Fruit fly (Drosophila melanogaster) whole organism, embryonic: ENCODE data around the gene AIMP2.

Experiments
- CG10147 ChIP-seq: fragments of 200-800 bp; sonication (Bioruptor generic); optimal IDR thresholded peaks from 2 replicates; lab custom pipeline; 2019; ENCODE audit warnings: missing biosample characterization, mild to moderate bottlenecking, missing genetic modification characterization, moderate library complexity
- CG10274 ChIP-seq: fragments of 200-800 bp; sonication (Bioruptor generic); optimal IDR thresholded peaks from 3 replicates; lab custom pipeline; 2017; ENCODE audit warnings: missing biosample characterization, mild to moderate bottlenecking, missing genetic modification characterization
- CG10543 ChIP-seq: fragments of 200-800 bp; sonication (Bioruptor generic); optimal IDR thresholded peaks from 3 replicates; lab custom pipeline; 2017; ENCODE audit warnings: missing biosample characterization, mild to moderate bottlenecking, missing genetic modification characterization, moderate library complexity
- CG10654 ChIP-seq: fragments of 200-800 bp; sonication (Bioruptor generic); optimal IDR thresholded peaks from 2 replicates; lab custom pipeline; 2016; ENCODE audit warnings: missing biosample characterization, missing genetic modification characterization
- CG10979 ChIP-seq: fragments of 200-800 bp; sonication (Bioruptor generic); optimal IDR thresholded peaks from 2 replicates; lab custom pipeline; 2018; ENCODE audit warnings: missing biosample characterization, mild to moderate bottlenecking, missing genetic modification characterization, moderate library complexity
- CG11085 ChIP-seq: fragments of 200-800 bp; sonication (Bioruptor generic); IDR thresholded peaks from 2 replicates; pipeline ENCODE4 v1.3.6; 2022; ENCODE audit warnings: missing biosample characterization, missing genetic modification characterization
- CG11695 ChIP-seq: fragments of 200-800 bp; sonication (Bioruptor generic); IDR thresholded peaks from 3 replicates; pipeline ENCODE4 v1.3.6; 2022; ENCODE audit warnings: missing biosample characterization, missing genetic modification characterization
- CG11696 ChIP-seq: fragments of 200-800 bp; sonication (Bioruptor generic); IDR thresholded peaks from 2 replicates; pipeline ENCODE4 v1.3.6; 2022; ENCODE audit warnings: missing biosample characterization, missing genetic modification characterization
- CG12299 ChIP-seq: fragments of 200-800 bp; sonication (Bioruptor generic); optimal IDR thresholded peaks from 2 replicates; lab custom pipeline; 2018; ENCODE audit warnings: missing biosample characterization, mild to moderate bottlenecking, missing genetic modification characterization
- CG12391 ChIP-seq: fragments of 200-800 bp; sonication (Bioruptor generic); optimal IDR thresholded peaks from 3 replicates; lab custom pipeline; 2018; ENCODE audit warnings: missing biosample characterization, mild to moderate bottlenecking, missing genetic modification characterization, moderate library complexity
- CG12769 ChIP-seq: fragments of 200-800 bp; sonication (Bioruptor generic); optimal IDR thresholded peaks from 2 replicates; lab custom pipeline; 2019; ENCODE audit warnings: missing biosample characterization, mild to moderate bottlenecking, missing genetic modification characterization, moderate library complexity
- CG13287 ChIP-seq: fragments of 200-800 bp; sonication (Bioruptor generic); IDR thresholded peaks from 2 replicates; pipeline ENCODE4 v1.3.6; 2022; ENCODE audit warnings: missing biosample characterization, missing genetic modification characterization; ENCODE audit not compliant: partially characterized antibody
- CG14050 ChIP-seq: fragments of 200-800 bp; sonication (Bioruptor generic); IDR thresholded peaks from 3 replicates; pipeline ENCODE4 v1.3.6; 2022; ENCODE audit warnings: missing biosample characterization, missing genetic modification characterization
- CG14667 ChIP-seq: fragments of 200-800 bp; sonication (Bioruptor generic); IDR thresholded peaks from 2 replicates; pipeline ENCODE4 v1.3.6; 2022; ENCODE audit warnings: missing biosample characterization, missing genetic modification characterization
- CG14965 ChIP-seq: fragments of 200-800 bp; sonication (Bioruptor generic); optimal IDR thresholded peaks from 2 replicates; lab custom pipeline; 2016; ENCODE audit warnings: missing biosample characterization, missing genetic modification characterization, borderline replicate concordance
- CG16863 ChIP-seq: fragments of 200-800 bp; sonication (Bioruptor generic); optimal IDR thresholded peaks from 3 replicates; lab custom pipeline; 2016; ENCODE audit warnings: missing biosample characterization, missing genetic modification characterization
- CG17829 ChIP-seq: fragments of 200-800 bp; optimal IDR thresholded peaks from 2 replicates; lab custom pipeline; 2019; ENCODE audit warnings: missing biosample characterization, mild to moderate bottlenecking, missing genetic modification characterization, moderate library complexity
- CG31365 ChIP-seq: fragments of 200-800 bp; sonication (Bioruptor generic); optimal IDR thresholded peaks from 2 replicates; lab custom pipeline; 2018; ENCODE audit warnings: missing biosample characterization, mild to moderate bottlenecking, missing genetic modification characterization
- CG32772 ChIP-seq: fragments of 200-800 bp; sonication (Bioruptor generic); IDR thresholded peaks from 2 replicates; pipeline ENCODE4 v1.3.6; 2022; ENCODE audit warnings: missing biosample characterization, missing genetic modification characterization
- CG4404 ChIP-seq: fragments of 200-800 bp; sonication (Bioruptor generic); IDR thresholded peaks from 2 replicates; pipeline ENCODE4 v1.3.6; 2022; ENCODE audit warnings: missing biosample characterization, missing genetic modification characterization
- CG6689 ChIP-seq: fragments of 200-800 bp; sonication (Bioruptor generic); IDR thresholded peaks from 2 replicates; pipeline ENCODE4 v1.3.6; 2022; ENCODE audit warnings: missing biosample characterization, missing genetic modification characterization
- CG7271 ChIP-seq: fragments of 200-800 bp; sonication (Bioruptor generic); optimal IDR thresholded peaks from 2 replicates; lab custom pipeline; 2018; ENCODE audit warnings: missing biosample characterization, mild to moderate bottlenecking, missing genetic modification characterization, moderate library complexity
- CG7357 ChIP-seq: fragments of 200-800 bp; sonication (Bioruptor generic); IDR thresholded peaks from 3 replicates; pipeline ENCODE4 v1.3.6; 2022; ENCODE audit warnings: missing biosample characterization, missing genetic modification characterization
- CG7745 ChIP-seq: fragments of 200-800 bp; sonication (Bioruptor generic); optimal IDR thresholded peaks from 2 replicates; lab custom pipeline; 2018; ENCODE audit warnings: missing biosample characterization, mild to moderate bottlenecking, missing genetic modification characterization, moderate library complexity
- CG9817 ChIP-seq: fragments of 200-800 bp; sonication (Bioruptor generic); optimal IDR thresholded peaks from 2 replicates; lab custom pipeline; 2018; ENCODE audit warnings: missing biosample characterization, mild to moderate bottlenecking, missing genetic modification characterization, moderate library complexity
- D19A ChIP-seq: fragments of 200-800 bp; optimal IDR thresholded peaks from 3 replicates; lab custom pipeline; 2019; ENCODE audit warnings: missing biosample characterization, mild to moderate bottlenecking, missing genetic modification characterization, moderate library complexity
- Doc3 ChIP-seq: fragments of 200-800 bp; sonication (Bioruptor generic); IDR thresholded peaks from 3 replicates; pipeline ENCODE4 v1.3.6; 2022; ENCODE audit warnings: missing biosample characterization, missing genetic modification characterization; ENCODE audit not compliant: partially characterized antibody
- ERR ChIP-seq: fragments of 200-800 bp; sonication (Bioruptor generic); optimal IDR thresholded peaks from 2 replicates; lab custom pipeline; 2016; ENCODE audit warnings: missing biosample characterization, missing genetic modification characterization
- HLHmδ ChIP-seq: fragments of 200-800 bp; sonication (Bioruptor generic); optimal IDR thresholded peaks from 2 replicates; lab custom pipeline; 2018; ENCODE audit warnings: missing biosample characterization, mild to moderate bottlenecking, missing genetic modification characterization, moderate library complexity
- HmgD ChIP-seq: fragments of 200-800 bp; sonication (Bioruptor generic); optimal IDR thresholded peaks from 3 replicates; lab custom pipeline; 2016; ENCODE audit warnings: missing biosample characterization, missing genetic modification characterization
- HmgZ ChIP-seq: fragments of 200-800 bp; sonication (Bioruptor generic); optimal IDR thresholded peaks from 2 replicates; lab custom pipeline; 2018; ENCODE audit warnings: missing biosample characterization, mild to moderate bottlenecking, missing genetic modification characterization
- Hsf ChIP-seq: fragments of 200-800 bp; sonication (Bioruptor generic); optimal IDR thresholded peaks from 3 replicates; lab custom pipeline; 2016; ENCODE audit warnings: missing biosample characterization, missing genetic modification characterization
- Lhr ChIP-seq: fragments of 200-800 bp; sonication (Bioruptor generic); optimal IDR thresholded peaks from 3 replicates; lab custom pipeline; 2017; ENCODE audit warnings: mild to moderate bottlenecking, missing biosample characterization, missing genetic modification reagents, missing genetic modification characterization
- NC2β ChIP-seq: fragments of 200-800 bp; sonication (Bioruptor generic); optimal IDR thresholded peaks from 2 replicates; lab custom pipeline; 2016; ENCODE audit warnings: missing biosample characterization, missing genetic modification characterization
- Nf-YA ChIP-seq: fragments of 200-800 bp; sonication (Bioruptor generic); IDR thresholded peaks from 2 replicates; pipeline ENCODE4 v1.3.6; 2022; ENCODE audit warnings: missing biosample characterization, missing genetic modification characterization
- Oli ChIP-seq: fragments of 200-800 bp; sonication (Bioruptor generic); optimal IDR thresholded peaks from 2 replicates; lab custom pipeline; 2018; ENCODE audit warnings: missing biosample characterization, mild to moderate bottlenecking, missing genetic modification characterization, moderate library complexity
- ash1 ChIP-seq: fragments of 200-800 bp; sonication (Bioruptor generic); optimal IDR thresholded peaks from 2 replicates; lab custom pipeline; 2018; ENCODE audit warnings: missing biosample characterization, mild to moderate bottlenecking, missing genetic modification characterization
- chinmo ChIP-seq: fragments of 200-800 bp; sonication (Bioruptor generic); IDR thresholded peaks from 4 replicates; pipeline ENCODE4 v1.3.6; 2022; ENCODE audit warnings: missing biosample characterization, missing genetic modification characterization; ENCODE audit not compliant: partially characterized antibody
- esg ChIP-seq: fragments of 200-800 bp; sonication (Bioruptor generic); conservative IDR thresholded peaks from 2 replicates; pipeline ENCODE4 v1.3.6; 2022; ENCODE audit warnings: missing biosample characterization, missing genetic modification characterization
- nerfin-1 ChIP-seq: fragments of 200-800 bp; sonication (Bioruptor generic); optimal IDR thresholded peaks from 3 replicates; lab custom pipeline; 2019; ENCODE audit warnings: missing biosample characterization, mild to moderate bottlenecking, missing genetic modification characterization, moderate library complexity
- p53 ChIP-seq: fragments of 200-800 bp; sonication (Bioruptor generic); optimal IDR thresholded peaks from 2 replicates; lab custom pipeline; 2016; ENCODE audit warnings: missing biosample characterization, missing genetic modification characterization
- psq ChIP-seq: fragments of 200-800 bp; sonication (Bioruptor generic); optimal IDR thresholded peaks from 2 replicates; lab custom pipeline; 2017; ENCODE audit warnings: missing biosample characterization, missing genetic modification characterization
- pum ChIP-seq: fragments of 200-800 bp; sonication (Bioruptor generic); optimal IDR thresholded peaks from 2 replicates; lab custom pipeline; 2016; ENCODE audit warnings: missing biosample characterization, missing genetic modification characterization
- rib ChIP-seq: fragments of 200-800 bp; sonication (Bioruptor generic); IDR thresholded peaks from 2 replicates; pipeline ENCODE4 v1.3.6; 2022; ENCODE audit warnings: missing biosample characterization, missing genetic modification characterization
- stwl ChIP-seq: fragments of 200-800 bp; sonication (Bioruptor generic); optimal IDR thresholded peaks from 3 replicates; lab custom pipeline; 2018; ENCODE audit warnings: missing biosample characterization, mild to moderate bottlenecking, missing genetic modification characterization, moderate library complexity
- sug ChIP-seq: fragments of 200-800 bp; optimal IDR thresholded peaks from 2 replicates; lab custom pipeline; 2019; ENCODE audit warnings: missing biosample characterization, mild to moderate bottlenecking, missing genetic modification characterization, moderate library complexity
- usp ChIP-seq: fragments of >200 bp; optimal IDR thresholded peaks from 2 replicates; lab custom pipeline; 2017; ENCODE audit warnings: missing biosample characterization, missing genetic modification characterization
- wor ChIP-seq: fragments of 200-800 bp; sonication (Bioruptor generic); IDR thresholded peaks from 2 replicates; pipeline ENCODE4 v1.3.6; 2022; ENCODE audit warnings: missing biosample characterization, missing genetic modification characterization

The AIMP2 gene

dm6 chr3L:15587445-15588381 lies 4.3 kb downstream of the AIMP2 start, which contains the start of gene CG7656 (continued):
- TF ChIP-seq CG10543 (GFP tag; lab: Kevin White, UChicago) = no peak
- no peak for TF ChIP-seq CG11085 (GFP tag; lab: Robert Waterston, UW)
- TF ChIP-seq ash1 (GFP tag; lab: Kevin White, UChicago) = peak; percentile 44
- TF ChIP-seq CG4404 (GFP tag; lab: Robert Waterston, UW) = peak; percentile 15; the same call in 1 of the 2 replicates
- TF ChIP-seq esg (GFP tag; lab: Robert Waterston, UW) = no peak
- TF ChIP-seq Lhr (GFP tag; lab: Kevin White, UChicago) = no peak
- peak; percentile 75 for TF ChIP-seq HmgZ
- peak; percentile 25; the same call in 2 of the 3 replicates for TF ChIP-seq CG14050 (GFP tag; lab: Robert Waterston, UW)
- peak; percentile 74 for TF ChIP-seq Hsf (GFP tag; lab: Kevin White, UChicago)
- peak; percentile 94 for TF ChIP-seq CG11696 (GFP tag; lab: Robert Waterston, UW)
- peak; percentile 71 for TF ChIP-seq p53
- no peak for TF ChIP-seq psq
- TF ChIP-seq chinmo = 0 out of 4 replicates have a peak, but pooled peaks have one; percentile 72
- TF ChIP-seq CG11695 (GFP tag; lab: Robert Waterston, UW) = peak; percentile 72; the same call in 2 of the 3 replicates
- peak; percentile 84 for TF ChIP-seq pum (GFP tag; lab: Kevin White, UChicago)
- TF ChIP-seq CG7745 (tag; lab: Kevin White, UChicago) = no peak
- peak; percentile 52 for TF ChIP-seq CG32772 (GFP tag; lab: Robert Waterston, UW)
- peak; percentile 68 for TF ChIP-seq CG16863 (GFP tag; lab: Kevin White, UChicago)
- TF ChIP-seq Oli = peak; percentile 1
- peak; percentile 27; the same call in 1 of the 2 replicates for TF ChIP-seq rib (GFP tag; lab: Robert Waterston, UW)
- TF ChIP-seq Doc3 = 0 out of 3 replicates have a peak, but pooled peaks have one; percentile 22
- TF ChIP-seq CG12391 (tag; lab: Kevin White, UChicago) = peak; percentile 46
- no peak for TF ChIP-seq wor (GFP tag; lab: Robert Waterston, UW)
- peak; percentile 62 for TF ChIP-seq Nf-YA (GFP tag; lab: Robert Waterston, UW)
- TF ChIP-seq CG7357 (GFP tag; lab: Robert Waterston, UW) = no peak
- peak; percentile 28; the same call in 1 of the 2 replicates for TF ChIP-seq CG14667 (GFP tag; lab: Robert Waterston, UW)
- peak; percentile 69 for TF ChIP-seq CG12769 (tag; lab: Kevin White, UChicago)
- no peak for TF ChIP-seq CG12299
- no peak for TF ChIP-seq nerfin-1 (tag; lab: Kevin White, UChicago)
- TF ChIP-seq CG13287 (GFP tag; lab: Robert Waterston, UW) = no peak; the same call in 1 of the 2 replicates
- TF ChIP-seq sug (tag; lab: Kevin White, UChicago) = no peak
- peak; percentile 89 for TF ChIP-seq HmgD (GFP tag; lab: Kevin White, UChicago)
- peak; percentile 100 for TF ChIP-seq CG6689
- TF ChIP-seq CG14965 = no peak
- TF ChIP-seq CG10654 (GFP tag; lab: Kevin White, UChicago) = peak; percentile 40
- no peak for TF ChIP-seq D19A
- TF ChIP-seq CG31365 (tag; lab: Kevin White, UChicago) = no peak
- peak; percentile 28 for TF ChIP-seq CG10147
- peak; percentile 17 for TF ChIP-seq CG10979 (tag; lab: Kevin White, UChicago)
- peak; percentile 23 for TF ChIP-seq CG17829 (tag; lab: Kevin White, UChicago)
- peak; percentile 72 for TF ChIP-seq NC2β (GFP tag; lab: Kevin White, UChicago)
- peak; percentile 40 for TF ChIP-seq HLHmδ (GFP tag; lab: Kevin White, UChicago)
- TF ChIP-seq ERR (GFP tag; lab: Kevin White, UChicago) = peak; percentile 77
- no peak for TF ChIP-seq usp
- peak; percentile 49 for TF ChIP-seq CG9817
- TF ChIP-seq CG10274 (GFP tag; lab: Kevin White, UChicago) = no peak
- TF ChIP-seq stwl (tag; lab: Kevin White, UChicago) = peak; percentile 59
- no peak for TF ChIP-seq CG7271 (tag; lab: Kevin White, UChicago)
